Worm (Caenorhabditis elegans): ENCODE measurements around the gene fbxb-78.

The fbxb-78 gene

ce11 chrIV:4747553-4747952 lies 10.2 kb downstream of the fbxb-78 start, which contains the start of gene tctn-1:
Gene tctn-1, minus strand, starts transcription at chrIV:4747832.
- TF ChIP-seq nhr-85 (tag) (peak; percentile 55), unc-130 (tag; optimal IDR thresholded peaks at IDR 0.05) (peak; percentile 22), Y116A8C.19 (tag; optimal IDR thresholded peaks at IDR 0.05; ENCODE audit: borderline replicate concordance) (no peak), rnt-1 (tag; optimal IDR thresholded peaks at IDR 0.05) (peak; percentile 63), nhr-20 (tag; optimal IDR thresholded peaks at IDR 0.05) (peak; percentile 20), jun-1 (tag; optimal IDR thresholded peaks at IDR 0.05) (no peak), efl-1 (optimal IDR thresholded peaks at IDR 0.05) (no peak), efl-1 (GFP tag; optimal IDR thresholded peaks at IDR 0.05 in 1 of 2) (peak in 1 of 2 experiments; percentile 35), lsy-2 (tag; optimal IDR thresholded peaks at IDR 0.05) (peak; percentile 43 to 51), C04F5.9 (tag; optimal IDR thresholded peaks at IDR 0.05) (no peak), nhr-71 (tag; optimal IDR thresholded peaks at IDR 0.05) (peak; percentile 50), swsn-7 (tag; optimal IDR thresholded peaks at IDR 0.05) (peak; percentile 2)

- TF ChIP-seq snpc-4 (tag; optimal IDR thresholded peaks at IDR 0.05) (peak; percentile 45), ceh-8 (GFP tag; optimal IDR thresholded peaks at IDR 0.05) (no peak), ama-1 (optimal IDR thresholded peaks at IDR 0.05) (no peak), ztf-11 (tag; optimal IDR thresholded peaks at IDR 0.05) (no peak), fkh-4 (tag; optimal IDR thresholded peaks at IDR 0.05; ENCODE audit: borderline replicate concordance) (no peak), lsy-2 (tag; optimal IDR thresholded peaks at IDR 0.05) (peak; percentile 80 to 91), lin-13 (GFP tag; optimal IDR thresholded peaks at IDR 0.05) (peak; percentile 36), mef-2 (tag; optimal IDR thresholded peaks at IDR 0.05) (no peak), fkh-8 (tag; optimal IDR thresholded peaks at IDR 0.05) (peak; percentile 71), hlh-4 (tag; optimal IDR thresholded peaks at IDR 0.05) (no peak), nhr-28 (tag; optimal IDR thresholded peaks at IDR 0.05) (no peak), egl-13 (tag; optimal IDR thresholded peaks at IDR 0.05) (peak; percentile 6), ceh-90 (tag; optimal IDR thresholded peaks at IDR 0.05) (no peak), ceh-88 (GFP tag; IDR thresholded peaks at IDR 0.05) (no peak), irx-1 (tag; optimal IDR thresholded peaks at IDR 0.05) (no peak), efl-1 (optimal IDR thresholded peaks at IDR 0.05) (peak; percentile 28 to 49), efl-1 (GFP tag; optimal IDR thresholded peaks at IDR 0.05 in 1 of 2) (peak; percentile 17 to 86), efl-3 (GFP tag; optimal IDR thresholded peaks at IDR 0.05) (no peak), egl-27 (tag; optimal IDR thresholded peaks at IDR 0.05) (no peak), nhr-47 (tag; optimal IDR thresholded peaks at IDR 0.05) (peak; percentile 38), lin-39 (tag; optimal IDR thresholded peaks at IDR 0.05) (no peak), nhr-76 (tag; optimal IDR thresholded peaks at IDR 0.05) (no peak), F16B12.6 (tag; optimal IDR thresholded peaks at IDR 0.05) (no peak), C04F5.9 (tag; optimal IDR thresholded peaks at IDR 0.05) (no peak), unc-62 (GFP tag; optimal IDR thresholded peaks at IDR 0.05) (no peak), nhr-85 (tag) (peak; percentile 68), unc-30 (tag; optimal IDR thresholded peaks at IDR 0.05) (no peak), tbx-2 (tag; optimal IDR thresholded peaks at IDR 0.05) (peak; percentile 58), ets-5 (GFP tag; IDR thresholded peaks at IDR 0.05) (no peak), nhr-77 (tag; optimal IDR thresholded peaks at IDR 0.05) (peak; percentile 5), rnt-1 (tag; optimal IDR thresholded peaks at IDR 0.05) (peak; percentile 59), tlp-1 (tag; optimal IDR thresholded peaks at IDR 0.05) (no peak), C34B4.2 (tag; optimal IDR thresholded peaks at IDR 0.05) (no peak), isw-1 (GFP tag; IDR thresholded peaks at IDR 0.05) (peak; percentile 38; the same call in 1 of the 2 replicates), mab-9 (GFP tag; IDR thresholded peaks at IDR 0.05) (no peak), lin-15B (tag; optimal IDR thresholded peaks at IDR 0.05) (peak; percentile 35), dpl-1 (GFP tag; optimal IDR thresholded peaks at IDR 0.05) (peak in 2 of 3 experiments; percentile 34), lin-35 (GFP tag; optimal IDR thresholded peaks at IDR 0.05) (peak; percentile 33 to 55), hpl-2 (GFP tag; optimal IDR thresholded peaks at IDR 0.05) (peak; percentile 26), lin-14 (GFP tag; optimal IDR thresholded peaks at IDR 0.05) (peak; percentile 83), C16A3.4 (tag; optimal IDR thresholded peaks at IDR 0.05) (peak; percentile 58), jun-1 (tag; optimal IDR thresholded peaks at IDR 0.05) (no peak), lir-3 (tag; optimal IDR thresholded peaks at IDR 0.05; ENCODE audit: poor library complexity) (no peak), unc-86 (tag; optimal IDR thresholded peaks at IDR 0.05) (peak; percentile 30), mdl-1 (tag; optimal IDR thresholded peaks at IDR 0.05) (peak in 1 of 2 experiments; percentile 37)
Measured at ce11 chrIV:4748408-4749105, 11.2 kb downstream of the fbxb-78 start, which contains the start of gene cyc-2.1. Gene cyc-2.1, minus strand, starts transcription at chrIV:4749012.
